Fruit fly (Drosophila melanogaster): Measurements from ENCODE around the gene Sirt7.

The Sirt7 gene

dm6 chr3R:29087926-29088487 lies 32.3 kb downstream of the Sirt7 start (continued):
- TF ChIP-seq CG3065 (GFP tag; optimal IDR thresholded peaks at IDR 0.05) (no peak), rib (GFP tag; IDR thresholded peaks at IDR 0.05) (no peak), tx (GFP tag; optimal IDR thresholded peaks at IDR 0.05) (no peak), CG1832 (GFP tag; optimal IDR thresholded peaks at IDR 0.05) (peak; percentile 37), Stat92E (GFP tag; optimal IDR thresholded peaks at IDR 0.05) (no peak), Fer1 (GFP tag; optimal IDR thresholded peaks at IDR 0.05) (no peak), hb (GFP tag; IDR thresholded peaks at IDR 0.05; ENCODE audit: partially characterized antibody) (no peak), CG3281 (GFP tag; optimal IDR thresholded peaks at IDR 0.05) (no peak), Deaf1 (tag; optimal IDR thresholded peaks at IDR 0.05) (peak; percentile 28), Vsx1 (GFP tag; optimal IDR thresholded peaks at IDR 0.05) (no peak), D19A (tag; optimal IDR thresholded peaks at IDR 0.05) (no peak), TFAM (GFP tag; optimal IDR thresholded peaks at IDR 0.05) (no peak), CG11093 (GFP tag; IDR thresholded peaks at IDR 0.05) (no peak), bsh (GFP tag; optimal IDR thresholded peaks at IDR 0.05) (no peak), fd3F (GFP tag; optimal IDR thresholded peaks at IDR 0.05) (no peak), Elba2 (GFP tag; optimal IDR thresholded peaks at IDR 0.05) (no peak), Pdp1 (GFP tag; optimal IDR thresholded peaks at IDR 0.05) (no peak), CrebB (tag; optimal IDR thresholded peaks at IDR 0.05) (no peak), CG7372 (GFP tag; IDR thresholded peaks at IDR 0.05) (no peak), CG11560 (tag; IDR thresholded peaks at IDR 0.05) (no peak), dati (GFP tag; IDR thresholded peaks at IDR 0.05) (no peak), CG17912 (GFP tag; optimal IDR thresholded peaks at IDR 0.05) (no peak), D19B (GFP tag; optimal IDR thresholded peaks at IDR 0.05) (no peak), sqz (GFP tag; optimal IDR thresholded peaks at IDR 0.05) (peak; percentile 79), CG14014 (GFP tag; IDR thresholded peaks at IDR 0.05) (no peak), MESR4 (GFP tag; optimal IDR thresholded peaks at IDR 0.05) (no peak), sd (tag; optimal IDR thresholded peaks at IDR 0.05) (no peak), CG9932 (GFP tag; IDR thresholded peaks at IDR 0.05) (no peak), CG33213 (GFP tag; optimal IDR thresholded peaks at IDR 0.05) (no peak), CG5953 (GFP tag; IDR thresholded peaks at IDR 0.05) (no peak), lola (GFP tag; optimal IDR thresholded peaks at IDR 0.05) (no peak), CG11696 (GFP tag; IDR thresholded peaks at IDR 0.05) (no peak), fru (optimal IDR thresholded peaks at IDR 0.05) (no peak), Bgb (GFP tag; IDR thresholded peaks at IDR 0.05; ENCODE audit: partially characterized antibody) (0 out of 2 replicates have a peak, but pooled peaks have one; percentile 21), ac (GFP tag; optimal IDR thresholded peaks at IDR 0.05) (no peak), gsb-n (tag; optimal IDR thresholded peaks at IDR 0.05) (peak; percentile 21), CG3163 (GFP tag; optimal IDR thresholded peaks at IDR 0.05) (peak; percentile 49), CG12942 (GFP tag; optimal IDR thresholded peaks at IDR 0.05) (no peak), dimm (GFP tag; IDR thresholded peaks at IDR 0.05) (no peak), ems (GFP tag; optimal IDR thresholded peaks at IDR 0.05) (no peak), grn (GFP tag; optimal IDR thresholded peaks at IDR 0.05) (no peak), nerfin-1 (tag; optimal IDR thresholded peaks at IDR 0.05) (no peak), twi (tag; optimal IDR thresholded peaks at IDR 0.05) (no peak), ATbp (GFP tag; optimal IDR thresholded peaks at IDR 0.05) (no peak), CG1647 (GFP tag; optimal IDR thresholded peaks at IDR 0.05) (no peak), CG6254 (GFP tag; optimal IDR thresholded peaks at IDR 0.05) (no peak), CG6791 (GFP tag; IDR thresholded peaks at IDR 0.05; ENCODE audit: partially characterized antibody) (peak; percentile 47; the same call in 1 of the 3 replicates), sna (GFP tag; IDR thresholded peaks at IDR 0.05; ENCODE audit: partially characterized antibody) (0 out of 2 replicates have a peak, but pooled peaks have one; percentile 10), CG7839 (tag; optimal IDR thresholded peaks at IDR 0.05) (no peak), CG4404 (GFP tag; IDR thresholded peaks at IDR 0.05) (no peak)

Data from whole organism, embryonic.